Worm (Caenorhabditis elegans): ENCODE results near the gene dyf-3.

ce11 chrIV:3384047-3384446, 15.0 kb downstream of the dyf-3 start, which contains the start of gene B0546.4:
- TF ChIP-seq zfp-2 (tag; optimal IDR thresholded peaks at IDR 0.05) = no peak
- no peak for TF ChIP-seq snpc-4 (tag; optimal IDR thresholded peaks at IDR 0.05)
- no peak for TF ChIP-seq nhr-11 (tag; optimal IDR thresholded peaks at IDR 0.05)
- TF ChIP-seq ama-1 (optimal IDR thresholded peaks at IDR 0.05) = no peak
